Worm (Caenorhabditis elegans) whole organism, midembryonic: ENCODE measurements around the gene ZK1248.19.

Experiments used
- T22C8.4 ChIP-seq: fragments of 200-800 bp; sonication (Bioruptor generic); IDR thresholded peaks from 2 replicates; pipeline ENCODE4 v1.3.6; 2022; ENCODE audit warnings: missing genetic modification characterization, missing compliant biosample characterization
- cog-1 ChIP-seq: sonication (generic microtip); optimal IDR thresholded peaks from 2 replicates; lab custom pipeline; 2016; ENCODE audit warnings: missing genetic modification characterization, missing compliant biosample characterization
- flt-1 ChIP-seq: fragments of 200-800 bp; sonication (Bioruptor generic); IDR thresholded peaks from 2 replicates; pipeline ENCODE4 v1.3.6; 2022; ENCODE audit warnings: missing genetic modification characterization, missing compliant biosample characterization
- klf-2 ChIP-seq: fragments of 200-800 bp; sonication (Bioruptor generic); conservative IDR thresholded peaks from 2 replicates; pipeline ENCODE4 v1.3.6; 2022; ENCODE audit warnings: missing genetic modification reagents, missing genetic modification characterization, missing compliant biosample characterization
- med-1 ChIP-seq: sonication (generic microtip); optimal IDR thresholded peaks from 2 replicates; lab custom pipeline; 2017; ENCODE audit warnings: missing genetic modification characterization, mild to moderate bottlenecking, missing compliant biosample characterization, antibody characterized with exemption, missing genetic modification reagents; ENCODE audit not compliant: insufficient read depth
- ref-1 ChIP-seq: fragments of 200-800 bp; sonication (Bioruptor generic); conservative IDR thresholded peaks from 2 replicates; pipeline ENCODE4 v1.3.6; 2022; ENCODE audit warnings: missing genetic modification reagents, missing genetic modification characterization, missing compliant biosample characterization
- tab-1 ChIP-seq: fragments of 200-800 bp; sonication (Bioruptor generic); IDR thresholded peaks from 2 replicates; pipeline ENCODE4 v1.3.6; 2022; ENCODE audit warnings: missing genetic modification characterization, missing compliant biosample characterization
- ztf-29 ChIP-seq: fragments of 200-800 bp; sonication (Bioruptor generic); IDR thresholded peaks from 2 replicates; pipeline ENCODE4 v1.3.6; 2022; ENCODE audit warnings: missing genetic modification reagents, missing genetic modification characterization, missing compliant biosample characterization

DNA sequence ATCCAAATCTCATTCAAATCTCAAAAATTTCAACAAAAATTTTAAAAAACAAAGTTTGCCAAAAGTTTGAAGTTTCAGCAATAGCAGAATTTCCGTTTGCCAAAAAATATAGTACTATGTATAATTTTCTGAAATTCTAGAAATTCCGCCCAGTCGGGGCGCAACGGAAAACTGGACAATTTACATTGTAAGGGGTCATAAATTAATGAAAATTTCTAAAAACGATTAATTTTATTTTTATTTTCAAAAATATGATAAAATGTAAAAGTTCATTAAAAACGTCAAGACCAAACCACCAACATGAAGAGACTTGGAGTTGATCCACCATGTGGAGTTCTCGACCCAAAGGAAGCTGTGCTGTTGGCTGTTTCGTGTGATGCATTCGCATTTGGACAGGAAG lies 20.9 kb downstream of the ZK1248.19 start, which contains the start of gene ZK1248.4:
- TF ChIP-seq flt-1 (GFP tag; lab: Robert Waterston, UW) (no peak), T22C8.4 (GFP tag; lab: Robert Waterston, UW) (no peak), klf-2 (GFP tag; lab: Robert Waterston, UW) (no peak), ztf-29 (no peak), cog-1 (tag; lab: Kevin White, UChicago) (no peak), med-1 (GFP tag; lab: Kevin White, UChicago) (no peak), ref-1 (GFP tag; lab: Robert Waterston, UW) (no peak), tab-1 (GFP tag; lab: Robert Waterston, UW) (no peak)
